Fruit fly (Drosophila melanogaster) whole organism, embryonic: ENCODE results near the gene Cpr65Au.
A peak's percentile ranks its signal among the peaks of the same experiment; 100 is the strongest.

Source experiments
- ATbp ChIP-seq: fragments of 200-800 bp; sonication (Bioruptor generic); optimal IDR thresholded peaks from 2 replicates; lab custom pipeline; 2017; ENCODE audit warnings: missing biosample characterization, mild to moderate bottlenecking, missing genetic modification characterization, missing genetic modification reagents
- Asciz ChIP-seq: fragments of 200-800 bp; sonication (Bioruptor generic); optimal IDR thresholded peaks from 2 replicates; lab custom pipeline; 2017; ENCODE audit warnings: missing biosample characterization, mild to moderate bottlenecking, missing genetic modification characterization, missing genetic modification reagents
- Awh ChIP-seq: fragments of 200-800 bp; sonication (Bioruptor generic); IDR thresholded peaks from 2 replicates; pipeline ENCODE4, ENCODE4 v1.3.6; 2022; ENCODE audit warnings: missing biosample characterization, missing genetic modification characterization
- Blimp-1 ChIP-seq: fragments of 200-800 bp; sonication (Bioruptor generic); optimal IDR thresholded peaks from 3 replicates; lab custom pipeline; 2018; ENCODE audit warnings: missing biosample characterization, missing genetic modification characterization, mild to moderate bottlenecking, moderate library complexity, missing genetic modification reagents
- CG11093 ChIP-seq: fragments of 200-800 bp; sonication (Bioruptor generic); IDR thresholded peaks from 3 replicates; pipeline ENCODE4 v1.3.6; 2022; ENCODE audit warnings: missing biosample characterization, missing genetic modification characterization
- CG11504 ChIP-seq: fragments of 200-800 bp; sonication (Bioruptor generic); optimal IDR thresholded peaks from 3 replicates; lab custom pipeline; 2019; ENCODE audit warnings: missing biosample characterization, mild to moderate bottlenecking, missing genetic modification characterization, moderate library complexity
- CG14667 ChIP-seq: fragments of 200-800 bp; sonication (Bioruptor generic); IDR thresholded peaks from 2 replicates; pipeline ENCODE4 v1.3.6; 2022; ENCODE audit warnings: missing biosample characterization, missing genetic modification characterization
- CG14860 ChIP-seq: fragments of 200-800 bp; sonication (Bioruptor generic); IDR thresholded peaks from 3 replicates; pipeline ENCODE4 v1.3.6; 2022; ENCODE audit warnings: missing biosample characterization, missing genetic modification characterization; ENCODE audit not compliant: partially characterized antibody
- CG15011 ChIP-seq: fragments of 200-800 bp; sonication (Bioruptor generic); optimal IDR thresholded peaks from 3 replicates; lab custom pipeline; 2018; ENCODE audit warnings: missing biosample characterization, mild to moderate bottlenecking, missing genetic modification characterization
- CG15269 ChIP-seq: fragments of 200-800 bp; sonication (Bioruptor generic); optimal IDR thresholded peaks from 2 replicates; lab custom pipeline; 2018; ENCODE audit warnings: missing biosample characterization, mild to moderate bottlenecking, missing genetic modification characterization, moderate library complexity
- CG1603 ChIP-seq: fragments of 200-800 bp; sonication (Bioruptor generic); optimal IDR thresholded peaks from 2 replicates; lab custom pipeline; 2019; ENCODE audit warnings: missing biosample characterization, mild to moderate bottlenecking, missing genetic modification characterization, moderate library complexity
- CG16813 ChIP-seq: fragments of 200-800 bp; sonication (Bioruptor generic); IDR thresholded peaks from 3 replicates; pipeline ENCODE4 v1.3.6; 2022; ENCODE audit warnings: missing biosample characterization, missing genetic modification characterization; ENCODE audit not compliant: partially characterized antibody
- CG2875 ChIP-seq: fragments of 200-800 bp; sonication (Bioruptor generic); optimal IDR thresholded peaks from 2 replicates; lab custom pipeline; 2017; ENCODE audit warnings: missing biosample characterization, mild to moderate bottlenecking, missing genetic modification characterization, missing genetic modification reagents
- CG9876 ChIP-seq: fragments of 200-800 bp; sonication (Bioruptor generic); optimal IDR thresholded peaks from 2 replicates; lab custom pipeline; 2016; ENCODE audit warnings: missing biosample characterization, missing genetic modification characterization
- CoRest ChIP-seq: fragments of 200-800 bp; sonication (Bioruptor generic); optimal IDR thresholded peaks from 3 replicates; lab custom pipeline; 2018; ENCODE audit warnings: missing biosample characterization, mild to moderate bottlenecking, missing genetic modification characterization, moderate library complexity
- Eip74EF ChIP-seq, 2 experiments: fragments of 200-800 bp in 1 of 2; fragments of >200 bp in 1 of 2; sonication (Bioruptor generic) in 1 of 2; optimal IDR thresholded peaks; 2 replicates each; lab custom pipeline; 2017 to 2019; ENCODE audit warnings: missing biosample characterization in 2 of 2, missing genetic modification characterization in 2 of 2, mild to moderate bottlenecking in 1 of 2, moderate library complexity in 1 of 2
- Six4 ChIP-seq: fragments of 200-800 bp; sonication (Bioruptor generic); optimal IDR thresholded peaks from 2 replicates; lab custom pipeline; 2016; ENCODE audit warnings: missing biosample characterization, missing genetic modification characterization
- Sox100B ChIP-seq: fragments of 200-800 bp; sonication (Bioruptor generic); optimal IDR thresholded peaks from 3 replicates; lab custom pipeline; 2018; ENCODE audit warnings: missing biosample characterization, mild to moderate bottlenecking, missing genetic modification characterization
- abd-A ChIP-seq: fragments of 200-800 bp; sonication (Bioruptor generic); optimal IDR thresholded peaks from 3 replicates; lab custom pipeline; 2019; ENCODE audit warnings: missing biosample characterization, mild to moderate bottlenecking, missing genetic modification characterization, moderate library complexity
- chif ChIP-seq, 2 experiments: fragments of 200-800 bp; sonication (Bioruptor generic); optimal IDR thresholded peaks; 3 replicates each; lab custom pipeline; 2016; ENCODE audit warnings: missing biosample characterization in 2 of 2, missing genetic modification characterization in 2 of 2
- chinmo ChIP-seq: fragments of 200-800 bp; sonication (Bioruptor generic); IDR thresholded peaks from 4 replicates; pipeline ENCODE4 v1.3.6; 2022; ENCODE audit warnings: missing biosample characterization, missing genetic modification characterization; ENCODE audit not compliant: partially characterized antibody
- crc ChIP-seq: fragments of 200-800 bp; sonication (Bioruptor generic); optimal IDR thresholded peaks from 2 replicates; lab custom pipeline; 2016; ENCODE audit warnings: missing biosample characterization, missing genetic modification characterization
- gsb-n ChIP-seq: fragments of 200-800 bp; sonication (Bioruptor generic); optimal IDR thresholded peaks from 3 replicates; lab custom pipeline; 2018; ENCODE audit warnings: missing biosample characterization, mild to moderate bottlenecking, missing genetic modification characterization
- lab ChIP-seq: fragments of 200-800 bp; sonication (Bioruptor generic); optimal IDR thresholded peaks from 3 replicates; lab custom pipeline; 2017; ENCODE audit warnings: missing biosample characterization, missing genetic modification characterization, mild to moderate bottlenecking, moderate library complexity, missing genetic modification reagents
- nau ChIP-seq: fragments of 200-800 bp; sonication (Bioruptor generic); optimal IDR thresholded peaks from 3 replicates; lab custom pipeline; 2017; ENCODE audit warnings: missing biosample characterization, mild to moderate bottlenecking, missing genetic modification characterization, missing genetic modification reagents
- odd ChIP-seq: fragments of 200-800 bp; sonication (Bioruptor generic); optimal IDR thresholded peaks from 2 replicates; lab custom pipeline; 2017; ENCODE audit warnings: missing biosample characterization, mild to moderate bottlenecking, missing genetic modification characterization
- rib ChIP-seq: fragments of 200-800 bp; sonication (Bioruptor generic); IDR thresholded peaks from 2 replicates; pipeline ENCODE4 v1.3.6; 2022; ENCODE audit warnings: missing biosample characterization, missing genetic modification characterization
- sd ChIP-seq: fragments of 200-800 bp; sonication (Bioruptor generic); optimal IDR thresholded peaks from 3 replicates; lab custom pipeline; 2018; ENCODE audit warnings: missing biosample characterization, mild to moderate bottlenecking, missing genetic modification characterization, moderate library complexity
- sens ChIP-seq: fragments of 200-800 bp; sonication (Bioruptor generic); peaks from one replicate; lab custom pipeline; 2016; ENCODE audit warnings: missing biosample characterization, missing genetic modification characterization
- sqz ChIP-seq: fragments of 200-800 bp; sonication (Bioruptor generic); optimal IDR thresholded peaks from 3 replicates; lab custom pipeline; 2018; ENCODE audit warnings: missing biosample characterization, mild to moderate bottlenecking, missing genetic modification characterization
- tap ChIP-seq: fragments of 200-800 bp; optimal IDR thresholded peaks from 3 replicates; lab custom pipeline; 2019; ENCODE audit warnings: missing biosample characterization, mild to moderate bottlenecking, missing genetic modification characterization, moderate library complexity
- twi ChIP-seq: fragments of 200-800 bp; optimal IDR thresholded peaks from 2 replicates; lab custom pipeline; 2019; ENCODE audit warnings: missing biosample characterization, mild to moderate bottlenecking, missing genetic modification characterization, moderate library complexity
- vvl ChIP-seq: fragments of 200-800 bp; sonication (Bioruptor generic); IDR thresholded peaks from 2 replicates; pipeline ENCODE4 v1.3.6; 2022; ENCODE audit warnings: missing biosample characterization, missing genetic modification characterization
- wek ChIP-seq: fragments of 200-800 bp; sonication (Bioruptor generic); optimal IDR thresholded peaks from 3 replicates; lab custom pipeline; 2018; ENCODE audit warnings: missing biosample characterization, mild to moderate bottlenecking, missing genetic modification characterization, moderate library complexity
- yki ChIP-seq: fragments of >200 bp; optimal IDR thresholded peaks from 3 replicates; lab custom pipeline; 2018

Gene Cpr65Au

dm6 chr3L:6139924-6140574 is 8.1 kb upstream of the Cpr65Au start, which contains the start of gene Cpr65Av (continued):
- TF ChIP-seq tap (tag; lab: Kevin White, UChicago), result peak; percentile 42
- TF ChIP-seq sqz (GFP tag; lab: Kevin White, UChicago), result peak; percentile 43
- peak; percentile 3 for TF ChIP-seq nau (GFP tag; lab: Kevin White, UChicago)
- peak; percentile 33 for TF ChIP-seq odd (GFP tag; lab: Kevin White, UChicago)
- peak in 1 of 2 experiments; percentile 13 for TF ChIP-seq chif (GFP tag; optimal IDR thresholded peaks at IDR 0.05; lab: Kevin White, UChicago)
- TF ChIP-seq CG16813 (GFP tag; lab: Robert Waterston, UW), result no peak
- peak; percentile 38 for TF ChIP-seq Sox100B (GFP tag; lab: Kevin White, UChicago)
- peak; percentile 7 for TF ChIP-seq CoRest (tag; lab: Kevin White, UChicago)
- TF ChIP-seq crc (GFP tag; lab: Kevin White, UChicago), result no peak
- TF ChIP-seq CG14860 (GFP tag; lab: Robert Waterston, UW), result no peak
- no peak for TF ChIP-seq gsb-n
- TF ChIP-seq CG11093 (GFP tag; lab: Robert Waterston, UW), result no peak
- peak; percentile 37 for TF ChIP-seq CG2875 (GFP tag; lab: Kevin White, UChicago)
- TF ChIP-seq Blimp-1 (GFP tag; lab: Kevin White, UChicago), result peak; percentile 13
- TF ChIP-seq ATbp (GFP tag; lab: Kevin White, UChicago), result peak; percentile 62
- TF ChIP-seq Awh (GFP tag; lab: Robert Waterston, UW), result peak; percentile 55
- peak; percentile 50 for TF ChIP-seq wek
- peak; percentile 25 for TF ChIP-seq lab (GFP tag; lab: Kevin White, UChicago)
- TF ChIP-seq sens (GFP tag; lab: Kevin White, UChicago), result peak; percentile 83
- no peak for TF ChIP-seq CG14667 (GFP tag; lab: Robert Waterston, UW)
- TF ChIP-seq CG15269 (tag; lab: Kevin White, UChicago), result peak; percentile 10
- no peak for TF ChIP-seq yki
- TF ChIP-seq CG11504 (tag; lab: Kevin White, UChicago), result peak; percentile 12
- TF ChIP-seq CG1603 (tag; lab: Kevin White, UChicago), result peak; percentile 48
- peak; percentile 6 for TF ChIP-seq CG15011 (GFP tag; lab: Kevin White, UChicago)
- peak; percentile 33 for TF ChIP-seq Asciz
- TF ChIP-seq Eip74EF (GFP tag; optimal IDR thresholded peaks at IDR 0.05; lab: Kevin White, UChicago), result peak in 1 of 2 experiments; percentile 11
- TF ChIP-seq, all 482 proteins: peak for 66

dm6 chr3L:6138586-6138985 is 6.7 kb upstream of the Cpr65Au start:
- TF ChIP-seq rib (GFP tag; lab: Robert Waterston, UW) (peak; percentile 51; the same call in 1 of the 2 replicates), CG9876 (no peak), abd-A (peak; percentile 62), chinmo (peak; percentile 79; the same call in 3 of the 4 replicates), twi (tag; lab: Kevin White, UChicago) (no peak), sd (peak; percentile 51), vvl (GFP tag; lab: Robert Waterston, UW) (peak; percentile 76)

- no peak for TF ChIP-seq Six4 (GFP tag; lab: Kevin White, UChicago)
- TF ChIP-seq CG11504 (tag; lab: Kevin White, UChicago), result no peak
These were observed 6.1 kb upstream of the Cpr65Au start, which contains the start of gene Lcp65Ae for dm6 chr3L:6138018-6138417. TSS of gene Lcp65Ae (minus strand) at chr3L:6138118.
